Fruit fly (Drosophila melanogaster) whole organism, embryonic: Measurements from ENCODE around the gene CG46244.

Experiments
- Ada2b ChIP-seq: fragments of 200-800 bp; sonication (Bioruptor generic); IDR thresholded peaks from 2 replicates; pipeline ENCODE4 v1.3.6; 2022; ENCODE audit warnings: missing biosample characterization, missing genetic modification characterization
- Atf3 ChIP-seq: fragments of 200-800 bp; sonication (Bioruptor generic); optimal IDR thresholded peaks from 3 replicates; lab custom pipeline; 2016; ENCODE audit warnings: missing biosample characterization, missing genetic modification characterization
- BtbVII ChIP-seq: fragments of 200-800 bp; sonication (Bioruptor generic); optimal IDR thresholded peaks from 3 replicates; lab custom pipeline; 2017; ENCODE audit warnings: missing biosample characterization, mild to moderate bottlenecking, missing genetic modification characterization
- Bteb2 ChIP-seq: fragments of 200-800 bp; sonication (Bioruptor generic); optimal IDR thresholded peaks from 2 replicates; lab custom pipeline; 2016; ENCODE audit warnings: missing biosample characterization, missing genetic modification characterization
- CG10209 ChIP-seq: fragments of 200-800 bp; sonication (Bioruptor generic); optimal IDR thresholded peaks from 3 replicates; lab custom pipeline; 2017; ENCODE audit warnings: missing biosample characterization, mild to moderate bottlenecking, missing genetic modification characterization, missing genetic modification reagents
- CG10431 ChIP-seq: fragments of 200-800 bp; sonication (Bioruptor generic); optimal IDR thresholded peaks from 3 replicates; lab custom pipeline; 2018; ENCODE audit warnings: missing biosample characterization, mild to moderate bottlenecking, missing genetic modification characterization
- CG10979 ChIP-seq: fragments of 200-800 bp; sonication (Bioruptor generic); optimal IDR thresholded peaks from 2 replicates; lab custom pipeline; 2018; ENCODE audit warnings: missing biosample characterization, mild to moderate bottlenecking, missing genetic modification characterization, moderate library complexity
- CG11504 ChIP-seq: fragments of 200-800 bp; sonication (Bioruptor generic); optimal IDR thresholded peaks from 3 replicates; lab custom pipeline; 2019; ENCODE audit warnings: missing biosample characterization, mild to moderate bottlenecking, missing genetic modification characterization, moderate library complexity
- CG11560 ChIP-seq: fragments of 200-800 bp; sonication (Bioruptor generic); IDR thresholded peaks from 3 replicates; pipeline ENCODE4 v1.3.6; 2022; ENCODE audit warnings: missing biosample characterization, missing genetic modification characterization
- CG12236 ChIP-seq: fragments of 200-800 bp; sonication (Bioruptor generic); optimal IDR thresholded peaks from 2 replicates; lab custom pipeline; 2016; ENCODE audit warnings: missing biosample characterization, missing genetic modification characterization
- CG14710 ChIP-seq: fragments of 200-800 bp; sonication (Bioruptor generic); optimal IDR thresholded peaks from 3 replicates; lab custom pipeline; 2019; ENCODE audit warnings: missing biosample characterization, mild to moderate bottlenecking, missing genetic modification characterization, moderate library complexity
- CG1529 ChIP-seq: fragments of 200-800 bp; sonication (Bioruptor generic); optimal IDR thresholded peaks from 3 replicates; lab custom pipeline; 2018; ENCODE audit warnings: missing biosample characterization, missing genetic modification characterization
- CG17328 ChIP-seq: fragments of 200-800 bp; sonication (Bioruptor generic); IDR thresholded peaks from 2 replicates; pipeline ENCODE4 v1.3.6; 2022; ENCODE audit warnings: missing biosample characterization, missing genetic modification characterization
- CG17361 ChIP-seq: fragments of 200-800 bp; sonication (Bioruptor generic); IDR thresholded peaks from 3 replicates; pipeline ENCODE4 v1.3.6; 2022; ENCODE audit warnings: missing biosample characterization, missing genetic modification characterization
- CG17385 ChIP-seq: fragments of 200-800 bp; sonication (Bioruptor generic); optimal IDR thresholded peaks from 3 replicates; lab custom pipeline; 2018; ENCODE audit warnings: missing biosample characterization, mild to moderate bottlenecking, missing genetic modification characterization
- CG17802 ChIP-seq: fragments of 200-800 bp; sonication (Bioruptor generic); optimal IDR thresholded peaks from 2 replicates; lab custom pipeline; 2018; ENCODE audit warnings: missing biosample characterization, mild to moderate bottlenecking, missing genetic modification characterization, moderate library complexity
- CG17829 ChIP-seq: fragments of 200-800 bp; optimal IDR thresholded peaks from 2 replicates; lab custom pipeline; 2019; ENCODE audit warnings: missing biosample characterization, mild to moderate bottlenecking, missing genetic modification characterization, moderate library complexity
- CG18476 ChIP-seq: fragments of 200-800 bp; sonication (Bioruptor generic); optimal IDR thresholded peaks from 2 replicates; lab custom pipeline; 2016; ENCODE audit warnings: missing biosample characterization, mild to moderate bottlenecking, missing genetic modification characterization
- CG33557 ChIP-seq: fragments of 200-800 bp; sonication (Bioruptor generic); optimal IDR thresholded peaks from 2 replicates; lab custom pipeline; 2019; ENCODE audit warnings: missing biosample characterization, mild to moderate bottlenecking, missing genetic modification characterization, moderate library complexity
- CG42726 ChIP-seq: fragments of 200-800 bp; sonication (Bioruptor generic); IDR thresholded peaks from 2 replicates; pipeline ENCODE4 v1.3.6; 2022; ENCODE audit warnings: missing biosample characterization, missing genetic modification characterization; ENCODE audit not compliant: partially characterized antibody
- CG7357 ChIP-seq: fragments of 200-800 bp; sonication (Bioruptor generic); IDR thresholded peaks from 3 replicates; pipeline ENCODE4 v1.3.6; 2022; ENCODE audit warnings: missing biosample characterization, missing genetic modification characterization
- CG7963 ChIP-seq: fragments of 200-800 bp; sonication (Bioruptor generic); IDR thresholded peaks from 3 replicates; pipeline ENCODE4 v1.3.6; 2022; ENCODE audit warnings: missing biosample characterization, missing genetic modification characterization; ENCODE audit not compliant: partially characterized antibody
- CG9932 ChIP-seq: fragments of 200-800 bp; sonication (Bioruptor generic); IDR thresholded peaks from 2 replicates; pipeline ENCODE4 v1.3.6; 2022; ENCODE audit warnings: missing biosample characterization, missing genetic modification characterization
- ERR ChIP-seq: fragments of 200-800 bp; sonication (Bioruptor generic); optimal IDR thresholded peaks from 2 replicates; lab custom pipeline; 2016; ENCODE audit warnings: missing biosample characterization, missing genetic modification characterization
- Elba2 ChIP-seq: fragments of 200-800 bp; sonication (Bioruptor generic); optimal IDR thresholded peaks from 3 replicates; lab custom pipeline; 2016; ENCODE audit warnings: missing biosample characterization, missing genetic modification characterization
- GATAe ChIP-seq: fragments of 200-800 bp; sonication (Bioruptor generic); conservative IDR thresholded peaks from 2 replicates; pipeline ENCODE4 v1.3.6; 2022; ENCODE audit warnings: missing biosample characterization, missing genetic modification characterization
- Hr51 ChIP-seq, 2 experiments: fragments of 200-800 bp; sonication (Bioruptor generic); optimal IDR thresholded peaks; 2 replicates in 1 of 2; 3 replicates in 1 of 2; lab custom pipeline; 2016 to 2018; ENCODE audit warnings: missing biosample characterization in 2 of 2, missing genetic modification characterization in 2 of 2, mild to moderate bottlenecking in 1 of 2, moderate library complexity in 1 of 2
- Ravus ChIP-seq: fragments of 200-800 bp; sonication (Bioruptor generic); IDR thresholded peaks from 2 replicates; pipeline ENCODE4 v1.3.6; 2022; ENCODE audit warnings: missing biosample characterization, missing genetic modification characterization
- Trl ChIP-seq, 3 experiments: fragments of >200 bp in 2 of 3; fragments of 200-800 bp in 1 of 3; sonication (Bioruptor generic) in 1 of 3; optimal IDR thresholded peaks; 2 replicates in 1 of 3; 3 replicates in 2 of 3; lab custom pipeline; 2016 to 2017; ENCODE audit warnings: missing biosample characterization in 1 of 3, missing genetic modification characterization in 1 of 3
- YL-1 ChIP-seq: fragments of 200-800 bp; sonication (Bioruptor generic); optimal IDR thresholded peaks from 3 replicates; lab custom pipeline; 2017; ENCODE audit warnings: missing biosample characterization, mild to moderate bottlenecking, missing genetic modification characterization
- bowl ChIP-seq: fragments of 200-800 bp; sonication (Bioruptor generic); IDR thresholded peaks from 2 replicates; pipeline ENCODE4 v1.3.6; 2022; ENCODE audit warnings: missing biosample characterization, missing genetic modification characterization
- cad ChIP-seq: fragments of >200 bp; optimal IDR thresholded peaks from 2 replicates; lab custom pipeline; 2017; ENCODE audit warnings: missing biosample characterization, missing genetic modification characterization
- corto ChIP-seq: fragments of 200-800 bp; sonication (Bioruptor generic); optimal IDR thresholded peaks from 2 replicates; lab custom pipeline; 2016; ENCODE audit warnings: missing biosample characterization, mild to moderate bottlenecking, missing genetic modification characterization, moderate library complexity
- croc ChIP-seq: fragments of 200-800 bp; sonication (Bioruptor generic); conservative IDR thresholded peaks from 3 replicates; pipeline ENCODE4 v1.3.6; 2022; ENCODE audit warnings: missing biosample characterization, missing genetic modification characterization
- dati ChIP-seq: fragments of 200-800 bp; sonication (Bioruptor generic); IDR thresholded peaks from 2 replicates; pipeline ENCODE4 v1.3.6; 2022; ENCODE audit warnings: missing biosample characterization, missing genetic modification characterization
- exex ChIP-seq: fragments of 200-800 bp; sonication (Bioruptor generic); optimal IDR thresholded peaks from 4 replicates; lab custom pipeline; 2018; ENCODE audit warnings: missing biosample characterization, mild to moderate bottlenecking, missing genetic modification characterization, moderate library complexity
- gce ChIP-seq: fragments of 200-800 bp; sonication (Bioruptor generic); IDR thresholded peaks from 3 replicates; pipeline ENCODE4 v1.3.6; 2022; ENCODE audit warnings: missing biosample characterization, missing genetic modification characterization
- gcm ChIP-seq: fragments of 200-800 bp; sonication (Bioruptor generic); optimal IDR thresholded peaks from 2 replicates; lab custom pipeline; 2019; ENCODE audit warnings: missing biosample characterization, mild to moderate bottlenecking, missing genetic modification characterization, moderate library complexity
- gsb-n ChIP-seq: fragments of 200-800 bp; sonication (Bioruptor generic); optimal IDR thresholded peaks from 3 replicates; lab custom pipeline; 2018; ENCODE audit warnings: missing biosample characterization, mild to moderate bottlenecking, missing genetic modification characterization
- org-1 ChIP-seq: fragments of 200-800 bp; sonication (Bioruptor generic); optimal IDR thresholded peaks from 2 replicates; lab custom pipeline; 2017; ENCODE audit warnings: missing biosample characterization, missing genetic modification characterization
- pan ChIP-seq, 4 experiments: fragments of >200 bp in 3 of 4; fragments of 200-800 bp in 1 of 4; sonication (Bioruptor generic) in 1 of 4; optimal IDR thresholded peaks in 3 of 4; IDR thresholded peaks in 1 of 4; 2 replicates each; pipeline versions ENCODE4 v1.3.6 to Lab custom; 2017 to 2022; ENCODE audit warnings: missing biosample characterization in 2 of 4, missing genetic modification characterization in 2 of 4, mixed read lengths in 1 of 4
- pb ChIP-seq: fragments of 200-800 bp; sonication (Bioruptor generic); optimal IDR thresholded peaks from 3 replicates; lab custom pipeline; 2016; ENCODE audit warnings: missing biosample characterization, missing genetic modification characterization
- pfk ChIP-seq: fragments of 200-800 bp; sonication (Bioruptor generic); optimal IDR thresholded peaks from 2 replicates; lab custom pipeline; 2018; ENCODE audit warnings: missing biosample characterization, mild to moderate bottlenecking, missing genetic modification characterization, moderate library complexity
- ro ChIP-seq: fragments of 200-800 bp; sonication (Bioruptor generic); IDR thresholded peaks from 2 replicates; pipeline ENCODE4 v1.3.6; 2022; ENCODE audit warnings: missing biosample characterization, missing genetic modification characterization
- sug ChIP-seq: fragments of 200-800 bp; optimal IDR thresholded peaks from 2 replicates; lab custom pipeline; 2019; ENCODE audit warnings: missing biosample characterization, mild to moderate bottlenecking, missing genetic modification characterization, moderate library complexity
- tio ChIP-seq: fragments of 200-800 bp; sonication (Bioruptor generic); optimal IDR thresholded peaks from 2 replicates; lab custom pipeline; 2017; ENCODE audit warnings: missing biosample characterization, missing genetic modification characterization, inconsistent platforms
- twi ChIP-seq: fragments of 200-800 bp; optimal IDR thresholded peaks from 2 replicates; lab custom pipeline; 2019; ENCODE audit warnings: missing biosample characterization, mild to moderate bottlenecking, missing genetic modification characterization, moderate library complexity
- zfh1 ChIP-seq: fragments of 200-800 bp; sonication (Bioruptor generic); IDR thresholded peaks from 3 replicates; pipeline ENCODE4 v1.3.6; 2022; ENCODE audit warnings: missing biosample characterization, missing genetic modification characterization

Gene CG46244

dm6 chr2L:19575626-19576298 lies 30.6 kb upstream of the CG46244 start (continued):
- peak; percentile 96 for TF ChIP-seq CG11504
- peak; percentile 92 for TF ChIP-seq croc (GFP tag; lab: Robert Waterston, UW)
- peak; percentile 47; the same call in 1 of the 2 replicates for TF ChIP-seq bowl (GFP tag; lab: Robert Waterston, UW)
- TF ChIP-seq pfk (GFP tag; lab: Kevin White, UChicago) = peak; percentile 100
- TF ChIP-seq CG9932 = peak; percentile 95
- peak; percentile 90 for TF ChIP-seq CG11560 (tag; lab: Robert Waterston, UW)
- peak; percentile 91 for TF ChIP-seq zfh1
- peak; percentile 94 for TF ChIP-seq BtbVII
- peak; percentile 85 for TF ChIP-seq gcm (GFP tag; lab: Kevin White, UChicago)
- peak; percentile 88 for TF ChIP-seq CG33557 (GFP tag; lab: Kevin White, UChicago)
- TF ChIP-seq dati (GFP tag; lab: Robert Waterston, UW) = no peak; the same call in 1 of the 2 replicates
- peak; percentile 97 for TF ChIP-seq CG17829 (tag; lab: Kevin White, UChicago)
- TF ChIP-seq Ravus (GFP tag; lab: Robert Waterston, UW) = peak; percentile 87
- TF ChIP-seq CG42726 = no peak; the same call in 1 of the 2 replicates
- TF ChIP-seq CG17385 (GFP tag; lab: Kevin White, UChicago) = peak; percentile 86
- TF ChIP-seq CG7963 = no peak
- TF ChIP-seq pan (optimal IDR thresholded peaks at IDR 0.05; lab: Kevin White, UChicago) = no peak
- peak in 1 of 2 experiments; percentile 95 for TF ChIP-seq pan (GFP tag; optimal IDR thresholded peaks at IDR 0.05 in 1 of 2, IDR thresholded peaks at IDR 0.05 in 1 of 2)
- peak; percentile 85 for TF ChIP-seq CG17328
- TF ChIP-seq CG1529 (GFP tag; lab: Kevin White, UChicago) = peak; percentile 91
- TF ChIP-seq Hr51 (GFP tag; optimal IDR thresholded peaks at IDR 0.05; lab: Kevin White, UChicago) = peak; percentile 96 to 97
- TF ChIP-seq sug (tag; lab: Kevin White, UChicago) = peak; percentile 89
- peak; percentile 87 for TF ChIP-seq CG17802 (tag; lab: Kevin White, UChicago)
- TF ChIP-seq twi = peak; percentile 88
- TF ChIP-seq CG10209 (GFP tag; lab: Kevin White, UChicago) = peak; percentile 99
- peak; percentile 97 for TF ChIP-seq org-1 (GFP tag; lab: Kevin White, UChicago)
- TF ChIP-seq Ada2b = peak; percentile 92
- peak; percentile 93 for TF ChIP-seq CG7357 (GFP tag; lab: Robert Waterston, UW)
- peak; percentile 24 for TF ChIP-seq YL-1
- TF ChIP-seq CG17361 (GFP tag; lab: Robert Waterston, UW) = peak; percentile 99
- peak; percentile 73 for TF ChIP-seq corto
- peak; percentile 57 for TF ChIP-seq gce
- TF ChIP-seq Elba2 = peak; percentile 71
- peak; percentile 97 for TF ChIP-seq CG18476 (GFP tag; lab: Kevin White, UChicago)
- peak; percentile 67 for TF ChIP-seq exex (tag; lab: Kevin White, UChicago)
- TF ChIP-seq Trl (optimal IDR thresholded peaks at IDR 0.05; lab: Kevin White, UChicago) = peak; percentile 84 to 89
- TF ChIP-seq Trl (GFP tag; optimal IDR thresholded peaks at IDR 0.05; lab: Kevin White, UChicago) = peak; percentile 92
- TF ChIP-seq gsb-n (tag; lab: Kevin White, UChicago) = peak; percentile 96
- peak; percentile 76 for TF ChIP-seq ro (GFP tag; lab: Robert Waterston, UW)
- peak; percentile 97 for TF ChIP-seq tio
- peak; percentile 92 for TF ChIP-seq ERR (GFP tag; lab: Kevin White, UChicago)
- TF ChIP-seq CG12236 (GFP tag; lab: Kevin White, UChicago) = peak; percentile 90
- no peak for TF ChIP-seq cad (GFP tag; lab: Kevin White, UChicago)
- TF ChIP-seq pb = peak; percentile 96
- TF ChIP-seq GATAe = peak; percentile 77
- TF ChIP-seq CG14710 (tag; lab: Kevin White, UChicago) = peak; percentile 94
- peak; percentile 95 for TF ChIP-seq Atf3 (GFP tag; lab: Kevin White, UChicago)
- TF ChIP-seq Bteb2 (GFP tag; lab: Kevin White, UChicago) = peak; percentile 97
- peak; percentile 96 for TF ChIP-seq CG10979
- TF ChIP-seq CG10431 (GFP tag; lab: Kevin White, UChicago) = peak; percentile 73
